Fruit fly (Drosophila melanogaster) whole organism, prepupa: ENCODE measurements around the gene CG32219.

ENCODE experiments used
- Blimp-1 ChIP-seq: fragments of 200-800 bp; sonication (Bioruptor generic); optimal IDR thresholded peaks from 3 replicates; lab custom pipeline; 2017; ENCODE audit warnings: missing biosample characterization, missing genetic modification characterization, mild to moderate bottlenecking, moderate library complexity, missing genetic modification reagents
- CG10631 ChIP-seq: fragments of 200-800 bp; sonication (Bioruptor generic); optimal IDR thresholded peaks from 2 replicates; lab custom pipeline; 2016; ENCODE audit warnings: missing biosample characterization, missing genetic modification characterization
- CG11294 ChIP-seq: fragments of 200-800 bp; sonication (Bioruptor generic); IDR thresholded peaks from 2 replicates; pipeline ENCODE4 v1.3.6; 2022; ENCODE audit warnings: missing biosample characterization, missing genetic modification characterization
- CG11762 ChIP-seq: fragments of 200-800 bp; sonication (Bioruptor generic); optimal IDR thresholded peaks from 3 replicates; lab custom pipeline; 2016; ENCODE audit warnings: missing biosample characterization, missing genetic modification characterization; ENCODE audit not compliant: insufficient read depth
- CG15336 ChIP-seq: fragments of 200-800 bp; sonication (Bioruptor generic); IDR thresholded peaks from 2 replicates; pipeline ENCODE4 v1.3.6; 2022; ENCODE audit warnings: missing biosample characterization, missing genetic modification characterization
- CG1621 ChIP-seq: fragments of 200-800 bp; sonication (Bioruptor generic); optimal IDR thresholded peaks from 3 replicates; lab custom pipeline; 2018; ENCODE audit warnings: missing biosample characterization, mild to moderate bottlenecking, missing genetic modification characterization
- CG16779 ChIP-seq: fragments of 200-800 bp; sonication (Bioruptor generic); optimal IDR thresholded peaks from 3 replicates; lab custom pipeline; 2017; ENCODE audit warnings: missing biosample characterization, mild to moderate bottlenecking, missing genetic modification characterization
- CG31627 ChIP-seq: fragments of 200-800 bp; sonication (Bioruptor generic); optimal IDR thresholded peaks from 3 replicates; lab custom pipeline; 2016; ENCODE audit warnings: missing biosample characterization, missing genetic modification characterization
- CG34406 ChIP-seq: fragments of 200-800 bp; sonication (Bioruptor generic); optimal IDR thresholded peaks from 3 replicates; lab custom pipeline; 2016; ENCODE audit warnings: missing biosample characterization, missing genetic modification characterization
- CG3919 ChIP-seq: fragments of 200-800 bp; sonication (Bioruptor generic); optimal IDR thresholded peaks from 3 replicates; lab custom pipeline; 2016; ENCODE audit warnings: missing biosample characterization, missing genetic modification characterization
- CG4318 ChIP-seq: fragments of 200-800 bp; sonication (Bioruptor generic); optimal IDR thresholded peaks from 3 replicates; lab custom pipeline; 2017; ENCODE audit warnings: missing biosample characterization, mild to moderate bottlenecking, missing genetic modification characterization
- CG6163 ChIP-seq: fragments of 200-800 bp; sonication (Bioruptor generic); IDR thresholded peaks from 3 replicates; pipeline ENCODE4 v1.3.6; 2022; ENCODE audit warnings: missing biosample characterization, missing genetic modification characterization
- CG6276 ChIP-seq: fragments of 200-800 bp; sonication (Bioruptor generic); optimal IDR thresholded peaks from 2 replicates; lab custom pipeline; 2017; ENCODE audit warnings: missing biosample characterization, mild to moderate bottlenecking, missing genetic modification characterization
- CG6808 ChIP-seq: fragments of 200-800 bp; sonication (Bioruptor generic); optimal IDR thresholded peaks from 3 replicates; lab custom pipeline; 2017; ENCODE audit warnings: missing biosample characterization, missing genetic modification characterization, mild to moderate bottlenecking, moderate library complexity, missing genetic modification reagents
- CG6854 ChIP-seq: fragments of 200-800 bp; sonication (Bioruptor generic); optimal IDR thresholded peaks from 2 replicates; lab custom pipeline; 2017; ENCODE audit warnings: missing biosample characterization, mild to moderate bottlenecking, missing genetic modification characterization
- CG7368 ChIP-seq: fragments of 200-800 bp; sonication (Bioruptor generic); optimal IDR thresholded peaks from 3 replicates; lab custom pipeline; 2016; ENCODE audit warnings: missing biosample characterization, missing genetic modification characterization
- CG8119 ChIP-seq: fragments of 200-800 bp; sonication (Bioruptor generic); IDR thresholded peaks from 3 replicates; pipeline ENCODE4 v1.3.6; 2022; ENCODE audit warnings: missing biosample characterization, missing genetic modification characterization
- CG8632 ChIP-seq: fragments of 200-800 bp; sonication (Bioruptor generic); optimal IDR thresholded peaks from 3 replicates; lab custom pipeline; 2016; ENCODE audit warnings: missing biosample characterization, missing genetic modification characterization
- CG9139 ChIP-seq: fragments of 200-800 bp; sonication (Bioruptor generic); optimal IDR thresholded peaks from 3 replicates; lab custom pipeline; 2017; ENCODE audit warnings: missing biosample characterization, mild to moderate bottlenecking, missing genetic modification characterization
- Eip75B ChIP-seq: fragments of 200-800 bp; sonication (Bioruptor generic); optimal IDR thresholded peaks from 3 replicates; lab custom pipeline; 2016; ENCODE audit warnings: missing biosample characterization, missing genetic modification characterization
- Eip78C ChIP-seq: fragments of 200-800 bp; sonication (Bioruptor generic); peaks from one replicate; lab custom pipeline; 2016; ENCODE audit warnings: missing biosample characterization, missing genetic modification characterization
- Eip93F ChIP-seq: fragments of 200-800 bp; sonication (Bioruptor generic); optimal IDR thresholded peaks from 2 replicates; lab custom pipeline; 2016; ENCODE audit warnings: missing biosample characterization, mild to moderate bottlenecking, missing genetic modification characterization
- Ets96B ChIP-seq: fragments of 200-800 bp; optimal IDR thresholded peaks from 2 replicates; lab custom pipeline; 2019; ENCODE audit warnings: missing biosample characterization, mild to moderate bottlenecking, missing genetic modification characterization, moderate library complexity
- Gug ChIP-seq: fragments of 200-800 bp; sonication (Bioruptor generic); IDR thresholded peaks from 2 replicates; pipeline ENCODE4 v1.3.6; 2022; ENCODE audit warnings: missing biosample characterization, missing genetic modification characterization
- Hr39 ChIP-seq: fragments of 200-800 bp; sonication (Bioruptor generic); optimal IDR thresholded peaks from 2 replicates; lab custom pipeline; 2016; ENCODE audit warnings: missing biosample characterization, missing genetic modification characterization
- Lpt ChIP-seq: fragments of 200-800 bp; sonication (Bioruptor generic); optimal IDR thresholded peaks from 3 replicates; lab custom pipeline; 2016; ENCODE audit warnings: missing biosample characterization, missing genetic modification characterization
- Met ChIP-seq: fragments of 200-800 bp; sonication (Bioruptor generic); optimal IDR thresholded peaks from 3 replicates; lab custom pipeline; 2016; ENCODE audit warnings: missing biosample characterization, missing genetic modification characterization
- Sox14 ChIP-seq: fragments of 200-800 bp; sonication (Bioruptor generic); optimal IDR thresholded peaks from 3 replicates; lab custom pipeline; 2016; ENCODE audit warnings: missing biosample characterization, missing genetic modification characterization
- Sox15 ChIP-seq: fragments of 200-800 bp; sonication (Bioruptor generic); optimal IDR thresholded peaks from 3 replicates; lab custom pipeline; 2016; ENCODE audit warnings: missing biosample characterization, missing genetic modification characterization
- achi ChIP-seq: fragments of 200-800 bp; sonication (Bioruptor generic); optimal IDR thresholded peaks from 3 replicates; lab custom pipeline; 2016; ENCODE audit warnings: missing biosample characterization, missing genetic modification characterization
- acj6 ChIP-seq: fragments of 200-800 bp; sonication (Bioruptor generic); optimal IDR thresholded peaks from 3 replicates; lab custom pipeline; 2016; ENCODE audit warnings: missing biosample characterization, missing genetic modification characterization
- dac ChIP-seq: fragments of 200-800 bp; sonication (Bioruptor generic); optimal IDR thresholded peaks from 2 replicates; lab custom pipeline; 2017; ENCODE audit warnings: missing biosample characterization, mild to moderate bottlenecking, missing genetic modification characterization
- dsx ChIP-seq: fragments of 200-800 bp; optimal IDR thresholded peaks from 3 replicates; lab custom pipeline; 2019; ENCODE audit warnings: missing biosample characterization, mild to moderate bottlenecking, missing genetic modification characterization, moderate library complexity; ENCODE audit not compliant: poor library complexity, severe bottlenecking
- fd59A ChIP-seq: fragments of 200-800 bp; sonication (Bioruptor generic); optimal IDR thresholded peaks from 2 replicates; lab custom pipeline; 2017; ENCODE audit warnings: missing biosample characterization, mild to moderate bottlenecking, missing genetic modification characterization, missing genetic modification reagents
- fd85E ChIP-seq: fragments of 200-800 bp; sonication (Bioruptor generic); optimal IDR thresholded peaks from 3 replicates; lab custom pipeline; 2016; ENCODE audit warnings: missing biosample characterization, missing genetic modification characterization
- fkh ChIP-seq: fragments of 200-800 bp; sonication (Bioruptor generic); optimal IDR thresholded peaks from 3 replicates; lab custom pipeline; 2017; ENCODE audit warnings: missing biosample characterization, mild to moderate bottlenecking, missing genetic modification characterization, moderate library complexity
- net ChIP-seq: fragments of 200-800 bp; sonication (Bioruptor generic); optimal IDR thresholded peaks from 3 replicates; lab custom pipeline; 2016; ENCODE audit warnings: missing biosample characterization, missing genetic modification characterization
- salr ChIP-seq, 2 experiments: fragments of 200-800 bp; sonication (Bioruptor generic); optimal IDR thresholded peaks; 3 replicates each; lab custom pipeline; 2016 to 2018; ENCODE audit warnings: missing biosample characterization in 2 of 2, missing genetic modification characterization in 2 of 2, mild to moderate bottlenecking in 1 of 2
- ss ChIP-seq, 2 experiments: fragments of 200-800 bp; sonication (Bioruptor generic); optimal IDR thresholded peaks; 2 replicates in 1 of 2; 3 replicates in 1 of 2; lab custom pipeline; 2017 to 2018; ENCODE audit warnings: mild to moderate bottlenecking in 2 of 2, missing biosample characterization in 2 of 2, missing genetic modification characterization in 2 of 2, moderate library complexity in 1 of 2
- svp ChIP-seq: fragments of 200-800 bp; sonication (Bioruptor generic); peaks from one replicate; lab custom pipeline; 2016; ENCODE audit warnings: missing biosample characterization, missing genetic modification characterization

Gene CG32219

dm6 chr3L:19905427-19905826 is 45.5 kb downstream of the CG32219 start (continued):
- no peak for TF ChIP-seq Blimp-1
- TF ChIP-seq CG31627 (GFP tag; lab: Kevin White, UChicago), result peak; percentile 53
- TF ChIP-seq Sox14 (GFP tag; lab: Kevin White, UChicago), result peak; percentile 53
- TF ChIP-seq CG9139, result no peak
- TF ChIP-seq CG7368 (GFP tag; lab: Kevin White, UChicago), result no peak
- TF ChIP-seq CG10631 (GFP tag; lab: Kevin White, UChicago), result peak; percentile 14
- TF ChIP-seq CG11294 (GFP tag; lab: Robert Waterston, UW), result 0 out of 2 replicates have a peak, but pooled peaks have one; percentile 32
- TF ChIP-seq dac (GFP tag; lab: Kevin White, UChicago), result no peak
- TF ChIP-seq Sox15, result no peak
- no peak for TF ChIP-seq CG11762
- no peak for TF ChIP-seq CG6854 (GFP tag; lab: Kevin White, UChicago)
- no peak for TF ChIP-seq CG4318 (GFP tag; lab: Kevin White, UChicago)
- TF ChIP-seq net (GFP tag; lab: Kevin White, UChicago), result peak; percentile 68
- peak; percentile 59 for TF ChIP-seq Met (GFP tag; lab: Kevin White, UChicago)
- TF ChIP-seq acj6 (GFP tag; lab: Kevin White, UChicago), result peak; percentile 57
- TF ChIP-seq Ets96B (tag; lab: Kevin White, UChicago), result no peak
- no peak for TF ChIP-seq fkh (GFP tag; lab: Kevin White, UChicago)
- peak; percentile 34 for TF ChIP-seq CG8632 (GFP tag; lab: Kevin White, UChicago)
- peak; percentile 64 for TF ChIP-seq svp (GFP tag; lab: Kevin White, UChicago)
- TF ChIP-seq Gug (GFP tag; lab: Robert Waterston, UW), result no peak
- TF ChIP-seq Eip78C, result peak; percentile 86
- no peak for TF ChIP-seq fd85E (GFP tag; lab: Kevin White, UChicago)
- TF ChIP-seq CG15336 (GFP tag; lab: Robert Waterston, UW), result peak; percentile 74
- TF ChIP-seq CG1621 (tag; lab: Kevin White, UChicago), result no peak
- TF ChIP-seq fd59A (GFP tag; lab: Kevin White, UChicago), result no peak
- TF ChIP-seq CG34406 (GFP tag; lab: Kevin White, UChicago), result peak; percentile 34
- peak; percentile 19 for TF ChIP-seq CG6276 (GFP tag; lab: Kevin White, UChicago)

- TF ChIP-seq CG6808 (GFP tag; lab: Kevin White, UChicago), result no peak
- no peak for TF ChIP-seq Lpt (GFP tag; lab: Kevin White, UChicago)
- TF ChIP-seq CG6854 (GFP tag; lab: Kevin White, UChicago), result no peak
- TF ChIP-seq Ets96B (tag; lab: Kevin White, UChicago), result no peak
- peak; percentile 45; the same call in 1 of the 3 replicates for TF ChIP-seq CG8119
- no peak for TF ChIP-seq CG8632 (GFP tag; lab: Kevin White, UChicago)
- TF ChIP-seq salr (GFP tag; optimal IDR thresholded peaks at IDR 0.05; lab: Kevin White, UChicago), result no peak
- TF ChIP-seq CG9139, result no peak
- TF ChIP-seq svp (GFP tag; lab: Kevin White, UChicago), result no peak
- no peak for TF ChIP-seq Hr39
- peak; percentile 2 for TF ChIP-seq dsx (GFP tag; lab: Kevin White, UChicago)
- TF ChIP-seq Met (GFP tag; lab: Kevin White, UChicago), result no peak
- TF ChIP-seq CG3919 (GFP tag; lab: Kevin White, UChicago), result no peak
- TF ChIP-seq fkh (GFP tag; lab: Kevin White, UChicago), result peak; percentile 20
- peak; percentile 19 to 29 for TF ChIP-seq ss (GFP tag; optimal IDR thresholded peaks at IDR 0.05; lab: Kevin White, UChicago)
- no peak for TF ChIP-seq Eip75B
- no peak for TF ChIP-seq Eip93F (GFP tag; lab: Kevin White, UChicago)
- TF ChIP-seq achi (GFP tag; lab: Kevin White, UChicago), result no peak
- TF ChIP-seq CG6163 (GFP tag; lab: Robert Waterston, UW), result no peak
- no peak for TF ChIP-seq CG11762
- TF ChIP-seq CG16779, result peak; percentile 1
- TF ChIP-seq Eip78C, result peak; percentile 14
Measured at dm6 chr3L:19904411-19905135, 46.4 kb downstream of the CG32219 start.
